Fruit fly (Drosophila melanogaster): ENCODE data around the gene RpL34a.

DNA sequence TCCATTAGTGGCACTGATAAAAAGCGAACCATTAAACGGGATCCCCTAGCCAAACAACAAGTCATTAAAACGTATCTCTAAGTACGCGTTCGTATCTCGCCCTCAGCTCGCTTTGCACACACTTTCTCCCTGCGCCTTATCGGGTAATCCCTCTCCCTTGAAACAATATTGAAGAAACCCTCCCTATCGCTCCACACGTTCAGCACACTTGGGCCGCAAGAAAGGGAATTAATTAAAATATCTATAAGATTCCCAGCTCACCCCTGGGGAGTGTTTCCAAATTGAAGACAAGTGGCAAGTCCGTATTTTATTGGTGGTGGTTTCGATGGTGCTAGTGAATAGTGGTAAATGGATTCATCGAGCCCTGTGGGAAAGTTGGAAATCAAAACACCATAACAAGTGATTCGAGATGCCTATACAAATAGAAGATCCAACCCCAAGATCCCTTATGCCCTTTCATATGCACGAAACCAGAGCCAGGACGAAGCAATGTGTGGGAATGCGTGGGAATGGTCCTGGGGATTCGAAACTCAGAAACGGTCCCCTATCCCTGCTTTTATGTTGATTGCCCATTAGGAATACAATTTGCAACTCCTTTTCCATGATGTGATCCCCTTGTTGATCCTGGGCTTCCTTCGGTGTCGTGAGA lies 49.2 kb downstream of the RpL34a start:
- TF ChIP-seq gl (tag; optimal IDR thresholded peaks at IDR 0.05) (no peak), CG14655 (GFP tag; optimal IDR thresholded peaks at IDR 0.05) (no peak)

Data from whole organism, pupa.